Worm (Caenorhabditis elegans) whole organism, young adult: ENCODE data around the gene Y17G7B.12.
A peak's percentile ranks its signal among the peaks of the same experiment; 100 is the strongest.

ENCODE experiments used
- C06A6.2 ChIP-seq: fragments of 200-800 bp; sonication (Bioruptor generic); conservative IDR thresholded peaks from 2 replicates; pipeline ENCODE4 v1.3.6; 2022; ENCODE audit warnings: missing genetic modification characterization, missing compliant biosample characterization
- C17E4.6 ChIP-seq: fragments of 200-800 bp; sonication (Bioruptor generic); IDR thresholded peaks from 2 replicates; pipeline ENCODE4 v1.3.6; 2022; ENCODE audit warnings: missing genetic modification reagents, missing genetic modification characterization, missing compliant biosample characterization
- D2030.7 ChIP-seq: fragments of 200-800 bp; sonication (Bioruptor generic); IDR thresholded peaks from 2 replicates; pipeline ENCODE4 v1.3.6; 2022; ENCODE audit warnings: missing genetic modification reagents, missing genetic modification characterization, missing compliant biosample characterization
- F22D6.2 ChIP-seq: sonication (generic microtip); optimal IDR thresholded peaks from 2 replicates; lab custom pipeline; 2016; ENCODE audit warnings: mild to moderate bottlenecking, missing genetic modification characterization, missing compliant biosample characterization
- F23B12.7 ChIP-seq: sonication (generic microtip); optimal IDR thresholded peaks from 2 replicates; lab custom pipeline; 2017; ENCODE audit warnings: missing genetic modification characterization, mild to moderate bottlenecking, missing compliant biosample characterization, antibody characterized with exemption, moderate library complexity; ENCODE audit not compliant: insufficient read depth
- F33H1.4 ChIP-seq: fragments of 200-800 bp; sonication (Bioruptor generic); IDR thresholded peaks from 2 replicates; pipeline ENCODE4 v1.3.6; 2022; ENCODE audit warnings: missing genetic modification reagents, missing genetic modification characterization, missing compliant biosample characterization
- F37B4.10 ChIP-seq: fragments of 200-800 bp; sonication (Bioruptor generic); IDR thresholded peaks from 2 replicates; pipeline ENCODE4 v1.3.6; 2022; ENCODE audit warnings: missing genetic modification characterization, missing compliant biosample characterization
- K11D2.4 ChIP-seq: fragments of 200-800 bp; sonication (Bioruptor generic); IDR thresholded peaks from 2 replicates; pipeline ENCODE4 v1.3.6; 2022; ENCODE audit warnings: missing genetic modification reagents, missing genetic modification characterization, missing compliant biosample characterization
- K12H6.12 ChIP-seq: fragments of 200-800 bp; sonication (Bioruptor generic); optimal IDR thresholded peaks from 2 replicates; lab custom pipeline; 2018; ENCODE audit warnings: mild to moderate bottlenecking, missing genetic modification characterization, missing compliant biosample characterization
- T26A5.8 ChIP-seq: sonication (generic microtip); optimal IDR thresholded peaks from 2 replicates; lab custom pipeline; 2016; ENCODE audit warnings: missing genetic modification characterization, missing compliant biosample characterization
- aptf-2 ChIP-seq: fragments of 200-800 bp; sonication (Bioruptor generic); conservative IDR thresholded peaks from 2 replicates; pipeline ENCODE4 v1.3.6; 2022; ENCODE audit warnings: missing genetic modification reagents, missing genetic modification characterization, missing compliant biosample characterization
- atf-7 ChIP-seq: sonication (generic microtip); optimal IDR thresholded peaks from 2 replicates; lab custom pipeline; 2017; ENCODE audit warnings: mild to moderate bottlenecking, missing genetic modification characterization, missing compliant biosample characterization
- cebp-1 ChIP-seq, 2 experiments: fragments of 200-800 bp in 1 of 2; sonication (Bioruptor generic) in 1 of 2; sonication (generic microtip) in 1 of 2; IDR thresholded peaks in 1 of 2; optimal IDR thresholded peaks in 1 of 2; 2 replicates each; pipeline versions ENCODE4 v1.3.6 to Lab custom; 2017 to 2022; ENCODE audit warnings: missing compliant biosample characterization in 2 of 2, missing genetic modification characterization in 2 of 2, mild to moderate bottlenecking in 1 of 2, missing genetic modification reagents in 1 of 2, moderate library complexity in 1 of 2
- ceh-100 ChIP-seq: fragments of 200-800 bp; sonication (Bioruptor generic); IDR thresholded peaks from 2 replicates; pipeline ENCODE4 v1.3.6; 2022; ENCODE audit warnings: missing genetic modification reagents, missing genetic modification characterization, missing compliant biosample characterization
- ceh-27 ChIP-seq: fragments of 200-800 bp; sonication (Bioruptor generic); optimal IDR thresholded peaks from 2 replicates; lab custom pipeline; 2018; ENCODE audit warnings: mild to moderate bottlenecking, missing genetic modification characterization, moderate library complexity, missing compliant biosample characterization
- ceh-40 ChIP-seq: fragments of 200-800 bp; sonication (Bioruptor generic); IDR thresholded peaks from 2 replicates; pipeline ENCODE4 v1.3.6; 2022; ENCODE audit warnings: missing genetic modification characterization, missing compliant biosample characterization
- dox-1 ChIP-seq: fragments of 200-800 bp; sonication (Bioruptor generic); IDR thresholded peaks from 2 replicates; pipeline ENCODE4 v1.3.6; 2022; ENCODE audit warnings: missing genetic modification reagents, missing genetic modification characterization, missing compliant biosample characterization
- ekl-4 ChIP-seq: fragments of 200-800 bp; sonication (Bioruptor generic); IDR thresholded peaks from 2 replicates; pipeline ENCODE4 v1.3.6; 2022; ENCODE audit warnings: missing genetic modification reagents, missing genetic modification characterization, missing compliant biosample characterization
- ets-4 ChIP-seq: fragments of 200-800 bp; sonication (Bioruptor generic); optimal IDR thresholded peaks from 2 replicates; lab custom pipeline; 2018; ENCODE audit warnings: mild to moderate bottlenecking, missing genetic modification characterization, missing compliant biosample characterization
- hmg-1.2 ChIP-seq: fragments of 200-800 bp; sonication (Bioruptor generic); IDR thresholded peaks from 2 replicates; pipeline ENCODE4 v1.3.6; 2022; ENCODE audit warnings: missing genetic modification reagents, missing genetic modification characterization, missing compliant biosample characterization
- hrde-1 ChIP-seq: sonication (generic microtip); optimal IDR thresholded peaks from 2 replicates; lab custom pipeline; 2016; ENCODE audit warnings: missing genetic modification characterization, mild to moderate bottlenecking, missing compliant biosample characterization, moderate library complexity, missing genotype, missing genetic modification reagents, borderline replicate concordance
- lin-26 ChIP-seq: fragments of 200-800 bp; sonication (Bioruptor generic); IDR thresholded peaks from 2 replicates; pipeline ENCODE4 v1.3.6; 2022; ENCODE audit warnings: missing genetic modification reagents, missing genetic modification characterization, missing compliant biosample characterization
- lin-40 ChIP-seq: sonication (generic microtip); optimal IDR thresholded peaks from 2 replicates; lab custom pipeline; 2016; ENCODE audit warnings: missing genetic modification characterization, mild to moderate bottlenecking, missing compliant biosample characterization, missing genotype, missing genetic modification reagents
- lir-1 ChIP-seq: fragments of 200-800 bp; sonication (Bioruptor generic); conservative IDR thresholded peaks from 2 replicates; pipeline ENCODE4 v1.3.6; 2022; ENCODE audit warnings: missing genetic modification reagents, missing genetic modification characterization, missing compliant biosample characterization
- lsl-1 ChIP-seq: fragments of 200-800 bp; sonication (Bioruptor generic); optimal IDR thresholded peaks from 2 replicates; lab custom pipeline; 2018; ENCODE audit warnings: mild to moderate bottlenecking, missing genetic modification characterization, moderate library complexity, missing compliant biosample characterization
- lsy-27 ChIP-seq: sonication (generic microtip); optimal IDR thresholded peaks from 2 replicates; lab custom pipeline; 2017; ENCODE audit warnings: missing genetic modification characterization, mild to moderate bottlenecking, missing compliant biosample characterization, antibody characterized with exemption, missing genotype, borderline replicate concordance; ENCODE audit not compliant: insufficient read depth
- madf-10 ChIP-seq: sonication (generic microtip); optimal IDR thresholded peaks from 2 replicates; lab custom pipeline; 2016; ENCODE audit warnings: mild to moderate bottlenecking, missing genetic modification characterization, missing compliant biosample characterization
- madf-6 ChIP-seq: fragments of 200-800 bp; sonication (Bioruptor generic); IDR thresholded peaks from 2 replicates; pipeline ENCODE4 v1.3.6; 2022; ENCODE audit warnings: missing genetic modification reagents, missing genetic modification characterization, missing compliant biosample characterization
- mcd-1 ChIP-seq: fragments of 200-800 bp; sonication (Bioruptor generic); IDR thresholded peaks from 2 replicates; pipeline ENCODE4 v1.3.6; 2022; ENCODE audit warnings: missing genetic modification reagents, missing genetic modification characterization, missing compliant biosample characterization
- mes-4 ChIP-seq: sonication (generic microtip); optimal IDR thresholded peaks from 2 replicates; lab custom pipeline; 2016; ENCODE audit warnings: missing genotype, missing genetic modification characterization, missing compliant biosample characterization
- mxl-1 ChIP-seq: sonication (generic microtip); optimal IDR thresholded peaks from 2 replicates; lab custom pipeline; 2016; ENCODE audit warnings: missing genetic modification characterization, missing compliant biosample characterization
- nhr-27 ChIP-seq: fragments of 200-800 bp; sonication (Bioruptor generic); optimal IDR thresholded peaks from 2 replicates; lab custom pipeline; 2018; ENCODE audit warnings: mild to moderate bottlenecking, missing genetic modification characterization, moderate library complexity, missing compliant biosample characterization
- nhr-80 ChIP-seq: sonication (generic microtip); optimal IDR thresholded peaks from 2 replicates; lab custom pipeline; 2016; ENCODE audit warnings: missing genetic modification characterization, missing compliant biosample characterization
- somi-1 ChIP-seq: fragments of 200-800 bp; sonication (Bioruptor generic); optimal IDR thresholded peaks from 2 replicates; lab custom pipeline; 2018; ENCODE audit warnings: mild to moderate bottlenecking, missing genetic modification characterization, missing compliant biosample characterization
- tbx-9 ChIP-seq: sonication (generic microtip); optimal IDR thresholded peaks from 2 replicates; lab custom pipeline; 2016; ENCODE audit warnings: borderline replicate concordance, missing genetic modification characterization, inconsistent platforms, missing compliant biosample characterization
- unc-62 ChIP-seq: fragments of 150-350 bp; optimal IDR thresholded peaks from 2 replicates; lab custom pipeline; 2014; ENCODE audit warnings: missing biosample characterization, missing genetic modification reagents, missing genetic modification characterization
- ztf-26 ChIP-seq: sonication (generic microtip); optimal IDR thresholded peaks from 2 replicates; lab custom pipeline; 2017; ENCODE audit warnings: missing genetic modification characterization, missing compliant biosample characterization
- ztf-28 ChIP-seq: fragments of 200-800 bp; sonication (Bioruptor generic); IDR thresholded peaks from 2 replicates; pipeline ENCODE4 v1.3.6; 2022; ENCODE audit warnings: missing genetic modification reagents, missing genetic modification characterization, missing compliant biosample characterization
- ztf-6 ChIP-seq: fragments of 200-800 bp; sonication (Bioruptor generic); IDR thresholded peaks from 2 replicates; pipeline ENCODE4 v1.3.6; 2022; ENCODE audit warnings: missing genetic modification reagents, missing genetic modification characterization, missing compliant biosample characterization

Y17G7B.12 gene

DNA sequence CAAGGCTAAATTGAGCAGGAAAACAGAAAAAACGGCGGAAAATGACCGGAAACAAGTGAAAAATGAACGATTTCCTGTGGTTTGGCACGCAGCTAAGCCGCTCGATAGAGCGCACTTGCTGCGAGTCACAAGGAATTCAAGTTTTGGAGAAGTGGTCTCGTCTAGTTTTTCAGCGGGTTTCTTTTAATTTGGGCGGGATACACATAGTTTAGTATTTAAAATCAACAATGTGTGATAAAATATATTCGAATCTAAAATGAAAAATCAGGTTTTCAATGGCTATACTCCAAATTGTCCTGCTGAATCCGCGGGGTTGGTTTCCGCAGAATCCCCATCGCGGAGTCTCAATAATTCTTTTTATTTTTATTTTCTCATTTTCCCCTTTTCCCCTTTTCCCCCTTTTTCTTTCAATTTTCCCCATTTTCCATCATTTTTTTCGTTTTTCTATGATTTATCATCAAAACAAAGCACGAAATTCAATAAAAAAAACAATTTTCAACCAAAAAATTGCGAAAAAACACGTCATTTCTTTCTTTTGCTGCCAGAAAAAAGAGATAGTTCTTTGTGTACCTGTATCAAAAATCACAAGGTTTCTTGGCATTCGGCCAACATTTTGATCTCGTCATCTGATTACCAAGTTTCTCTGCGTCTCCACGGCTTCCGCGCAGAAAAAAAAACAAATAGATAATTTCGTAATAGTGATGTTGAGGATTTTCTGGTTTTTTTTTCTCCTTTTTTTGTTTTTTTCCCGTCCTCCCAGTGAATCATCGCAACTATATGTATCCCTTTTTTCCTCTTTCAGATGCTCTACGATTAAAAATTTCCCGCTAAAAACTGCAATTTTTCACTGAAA lies 18.7 kb downstream of the Y17G7B.12 start, which contains the start of gene ippk-1:
TSS of gene ippk-1 (plus strand) at position 803 of the 853 bp plus-strand sequence.
- TF ChIP-seq mcd-1 (GFP tag; lab: Robert Waterston, UW) = peak; percentile 86
- no peak for TF ChIP-seq F23B12.7 (tag; lab: Kevin White, UChicago)
- TF ChIP-seq atf-7 (tag; lab: Kevin White, UChicago) = peak; percentile 47
- peak; percentile 69 for TF ChIP-seq lin-40 (tag; lab: Kevin White, UChicago)
- peak; percentile 31 for TF ChIP-seq lsl-1 (GFP tag; lab: Kevin White, UChicago)
- TF ChIP-seq ztf-6 (GFP tag; lab: Robert Waterston, UW) = no peak
- TF ChIP-seq K11D2.4 (GFP tag; lab: Robert Waterston, UW) = peak; percentile 68
- TF ChIP-seq K12H6.12 (tag; lab: Kevin White, UChicago) = peak; percentile 65
- no peak for TF ChIP-seq unc-62 (GFP tag; lab: Kevin White, UChicago)
- peak; percentile 88 for TF ChIP-seq cebp-1 (GFP tag; IDR thresholded peaks at IDR 0.05; lab: Robert Waterston, UW)
- TF ChIP-seq cebp-1 (tag; optimal IDR thresholded peaks at IDR 0.05; lab: Kevin White, UChicago) = peak; percentile 96
- TF ChIP-seq tbx-9 (tag; lab: Kevin White, UChicago) = no peak
- no peak for TF ChIP-seq nhr-27 (tag; lab: Kevin White, UChicago)
- TF ChIP-seq C06A6.2 (GFP tag; lab: Robert Waterston, UW) = 0 out of 2 replicates have a peak, but pooled peaks have one; percentile 41
- peak; percentile 38 for TF ChIP-seq F22D6.2 (tag; lab: Kevin White, UChicago)
- no peak for TF ChIP-seq F33H1.4 (GFP tag; lab: Robert Waterston, UW)
- peak; percentile 41 for TF ChIP-seq D2030.7 (GFP tag; lab: Robert Waterston, UW)
- TF ChIP-seq aptf-2 (GFP tag; lab: Robert Waterston, UW) = 0 out of 2 replicates have a peak, but pooled peaks have one; percentile 15
- TF ChIP-seq ceh-100 = peak; percentile 92
- TF ChIP-seq lsy-27 = no peak
- TF ChIP-seq nhr-80 (tag; lab: Kevin White, UChicago) = peak; percentile 27
- TF ChIP-seq hmg-1.2 = peak; percentile 30; the same call in 1 of the 2 replicates
- 0 out of 2 replicates have a peak, but pooled peaks have one; percentile 11 for TF ChIP-seq lin-26 (GFP tag; lab: Robert Waterston, UW)
- no peak for TF ChIP-seq madf-6
- TF ChIP-seq ztf-26 (tag; lab: Kevin White, UChicago) = peak; percentile 66
- TF ChIP-seq dox-1 = peak; percentile 61
- TF ChIP-seq somi-1 (GFP tag; lab: Kevin White, UChicago) = peak; percentile 62
- no peak for TF ChIP-seq ets-4

DNA sequence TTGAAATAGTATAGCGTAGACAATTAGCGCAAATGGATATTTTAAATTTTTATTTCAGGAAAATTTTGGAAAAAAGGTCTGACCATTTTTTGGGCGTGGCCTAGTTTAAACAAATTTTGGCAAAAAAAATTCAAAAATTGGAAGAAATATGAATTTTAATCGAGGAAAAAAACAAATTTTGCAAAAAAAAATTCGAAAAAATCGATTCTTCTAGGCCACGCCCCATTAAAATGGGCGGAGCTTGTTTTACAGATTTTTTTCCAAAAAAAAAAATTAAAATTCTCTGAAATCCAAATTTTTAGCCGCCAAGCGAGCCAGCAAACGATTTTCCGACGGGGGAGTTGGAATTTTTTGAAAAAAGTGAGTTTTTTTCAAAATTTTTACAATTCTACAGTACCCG lies 25.6 kb downstream of the Y17G7B.12 start, which contains the start of gene nadk-2:
TSS of gene nadk-2 (plus strand) at position 301 of the 400 bp plus-strand sequence.
- TF ChIP-seq mes-4 (tag; lab: Kevin White, UChicago) (no peak), ekl-4 (GFP tag; lab: Robert Waterston, UW) (no peak), F37B4.10 (GFP tag; lab: Robert Waterston, UW) (no peak), lir-1 (GFP tag; lab: Robert Waterston, UW) (no peak), F22D6.2 (tag; lab: Kevin White, UChicago) (no peak), ceh-27 (GFP tag; lab: Kevin White, UChicago) (no peak), madf-10 (tag; lab: Kevin White, UChicago) (no peak), ztf-28 (GFP tag; lab: Robert Waterston, UW) (no peak), hrde-1 (tag; lab: Kevin White, UChicago) (no peak), mxl-1 (tag; lab: Kevin White, UChicago) (no peak), C17E4.6 (GFP tag; lab: Robert Waterston, UW) (no peak), hmg-1.2 (no peak), T26A5.8 (tag; lab: Kevin White, UChicago) (no peak), ceh-40 (GFP tag; lab: Robert Waterston, UW) (no peak)
